Fruit fly (Drosophila melanogaster) whole organism, embryonic: Measurements from ENCODE around the gene CG10587.
A peak's percentile ranks its signal among the peaks of the same experiment; 100 is the strongest.

ENCODE experiments used
- Ada2b ChIP-seq: fragments of 200-800 bp; sonication (Bioruptor generic); IDR thresholded peaks from 2 replicates; pipeline ENCODE4 v1.3.6; 2022; ENCODE audit warnings: missing biosample characterization, missing genetic modification characterization
- Aef1 ChIP-seq: fragments of 200-800 bp; sonication (Bioruptor generic); IDR thresholded peaks from 3 replicates; pipeline ENCODE4 v1.3.6; 2022; ENCODE audit warnings: missing biosample characterization, missing genetic modification characterization
- CG12104 ChIP-seq: fragments of 200-800 bp; sonication (Bioruptor generic); optimal IDR thresholded peaks from 3 replicates; lab custom pipeline; 2016; ENCODE audit warnings: missing biosample characterization, missing genetic modification characterization
- CG12219 ChIP-seq: fragments of 200-800 bp; sonication (Bioruptor generic); optimal IDR thresholded peaks from 3 replicates; lab custom pipeline; 2018; ENCODE audit warnings: missing biosample characterization, mild to moderate bottlenecking, missing genetic modification characterization
- CG12659 ChIP-seq: fragments of 200-800 bp; sonication (Bioruptor generic); optimal IDR thresholded peaks from 3 replicates; lab custom pipeline; 2017; ENCODE audit warnings: mild to moderate bottlenecking, missing biosample characterization, missing genetic modification reagents, missing genetic modification characterization
- CG12744 ChIP-seq: fragments of 200-800 bp; sonication (Bioruptor generic); optimal IDR thresholded peaks from 2 replicates; lab custom pipeline; 2016; ENCODE audit warnings: missing biosample characterization, missing genetic modification characterization
- CG13775 ChIP-seq: fragments of 200-800 bp; sonication (Bioruptor generic); optimal IDR thresholded peaks from 3 replicates; lab custom pipeline; 2017; ENCODE audit warnings: missing biosample characterization, mild to moderate bottlenecking, missing genetic modification characterization
- CG15011 ChIP-seq: fragments of 200-800 bp; sonication (Bioruptor generic); optimal IDR thresholded peaks from 3 replicates; lab custom pipeline; 2018; ENCODE audit warnings: missing biosample characterization, mild to moderate bottlenecking, missing genetic modification characterization
- CG17802 ChIP-seq: fragments of 200-800 bp; sonication (Bioruptor generic); optimal IDR thresholded peaks from 2 replicates; lab custom pipeline; 2018; ENCODE audit warnings: missing biosample characterization, mild to moderate bottlenecking, missing genetic modification characterization, moderate library complexity
- CG2129 ChIP-seq: fragments of 200-800 bp; sonication (Bioruptor generic); IDR thresholded peaks from 2 replicates; pipeline ENCODE4 v1.3.6; 2022; ENCODE audit warnings: missing biosample characterization, missing genetic modification characterization; ENCODE audit not compliant: partially characterized antibody
- CG2889 ChIP-seq: fragments of 200-800 bp; sonication (Bioruptor generic); IDR thresholded peaks from 3 replicates; pipeline ENCODE4 v1.3.6; 2022; ENCODE audit warnings: missing biosample characterization, missing genetic modification characterization
- CG30403 ChIP-seq: fragments of 200-800 bp; sonication (Bioruptor generic); optimal IDR thresholded peaks from 3 replicates; lab custom pipeline; 2016; ENCODE audit warnings: missing biosample characterization, missing genetic modification characterization
- CG3065 ChIP-seq: fragments of 200-800 bp; sonication (Bioruptor generic); optimal IDR thresholded peaks from 2 replicates; lab custom pipeline; 2016; ENCODE audit warnings: missing biosample characterization, missing genetic modification characterization
- CG31224 ChIP-seq: fragments of 200-800 bp; sonication (Bioruptor generic); IDR thresholded peaks from 2 replicates; pipeline ENCODE4 v1.3.6; 2022; ENCODE audit warnings: missing biosample characterization, missing genetic modification characterization
- CG6654 ChIP-seq: fragments of 200-800 bp; sonication (Bioruptor generic); optimal IDR thresholded peaks from 2 replicates; lab custom pipeline; 2017; ENCODE audit warnings: missing biosample characterization, mild to moderate bottlenecking, missing genetic modification characterization
- CG7745 ChIP-seq: fragments of 200-800 bp; sonication (Bioruptor generic); optimal IDR thresholded peaks from 2 replicates; lab custom pipeline; 2018; ENCODE audit warnings: missing biosample characterization, mild to moderate bottlenecking, missing genetic modification characterization, moderate library complexity
- CG7786 ChIP-seq: fragments of 200-800 bp; sonication (Bioruptor generic); optimal IDR thresholded peaks from 2 replicates; lab custom pipeline; 2016; ENCODE audit warnings: missing biosample characterization, missing genetic modification characterization
- CG7928 ChIP-seq: fragments of 200-800 bp; sonication (Bioruptor generic); optimal IDR thresholded peaks from 2 replicates; lab custom pipeline; 2017; ENCODE audit warnings: missing biosample characterization, mild to moderate bottlenecking, missing genetic modification characterization
- CG8388 ChIP-seq: fragments of 200-800 bp; sonication (Bioruptor generic); optimal IDR thresholded peaks from 2 replicates; lab custom pipeline; 2019; ENCODE audit warnings: missing biosample characterization, mild to moderate bottlenecking, missing genetic modification characterization, moderate library complexity
- CG9437 ChIP-seq: fragments of 200-800 bp; sonication (Bioruptor generic); optimal IDR thresholded peaks from 2 replicates; lab custom pipeline; 2018; ENCODE audit warnings: missing biosample characterization, mild to moderate bottlenecking, missing genetic modification characterization
- CkIIα-i1 ChIP-seq: fragments of 200-800 bp; sonication (Bioruptor generic); IDR thresholded peaks from 2 replicates; pipeline ENCODE4 v1.3.6; 2022; ENCODE audit warnings: missing biosample characterization, missing genetic modification characterization
- CrebB ChIP-seq: fragments of 200-800 bp; sonication (Bioruptor generic); optimal IDR thresholded peaks from 3 replicates; lab custom pipeline; 2018; ENCODE audit warnings: missing biosample characterization, mild to moderate bottlenecking, missing genetic modification characterization
- Fer1 ChIP-seq: fragments of 200-800 bp; sonication (Bioruptor generic); optimal IDR thresholded peaks from 2 replicates; lab custom pipeline; 2017; ENCODE audit warnings: missing biosample characterization, mild to moderate bottlenecking, missing genetic modification characterization
- H15 ChIP-seq: fragments of 200-800 bp; sonication (Bioruptor generic); IDR thresholded peaks from 3 replicates; pipeline ENCODE4 v1.3.6; 2022; ENCODE audit warnings: missing biosample characterization, missing genetic modification characterization
- Hr78 ChIP-seq, 2 experiments: fragments of 200-800 bp in 1 of 2; fragments of >200 bp in 1 of 2; sonication (Bioruptor generic) in 1 of 2; optimal IDR thresholded peaks; 2 replicates each; lab custom pipeline; 2017 to 2019; ENCODE audit warnings: missing biosample characterization in 2 of 2, missing genetic modification characterization in 2 of 2, mild to moderate bottlenecking in 1 of 2, moderate library complexity in 1 of 2
- Jarid2 ChIP-seq: fragments of 200-800 bp; sonication (Bioruptor generic); optimal IDR thresholded peaks from 3 replicates; lab custom pipeline; 2017; ENCODE audit warnings: mild to moderate bottlenecking, missing biosample characterization, missing genetic modification reagents, missing genetic modification characterization
- Max ChIP-seq: fragments of 200-800 bp; sonication (Bioruptor generic); optimal IDR thresholded peaks from 2 replicates; lab custom pipeline; 2016; ENCODE audit warnings: missing biosample characterization, mild to moderate bottlenecking, missing genetic modification characterization
- Mrtf ChIP-seq: fragments of 200-800 bp; sonication (Bioruptor generic); IDR thresholded peaks from 3 replicates; pipeline ENCODE4 v1.3.6; 2022; ENCODE audit warnings: missing biosample characterization, missing genetic modification characterization
- Oli ChIP-seq: fragments of 200-800 bp; sonication (Bioruptor generic); optimal IDR thresholded peaks from 2 replicates; lab custom pipeline; 2018; ENCODE audit warnings: missing biosample characterization, mild to moderate bottlenecking, missing genetic modification characterization, moderate library complexity
- Rx ChIP-seq: fragments of 200-800 bp; sonication (Bioruptor generic); IDR thresholded peaks from 2 replicates; pipeline ENCODE4 v1.3.6; 2022; ENCODE audit warnings: missing biosample characterization, missing genetic modification characterization
- bigmax ChIP-seq: fragments of 200-800 bp; sonication (Bioruptor generic); optimal IDR thresholded peaks from 2 replicates; lab custom pipeline; 2018; ENCODE audit warnings: missing biosample characterization, mild to moderate bottlenecking, missing genetic modification characterization
- cg ChIP-seq: fragments of 200-800 bp; sonication (Bioruptor generic); optimal IDR thresholded peaks from 3 replicates; lab custom pipeline; 2019; ENCODE audit warnings: missing biosample characterization, mild to moderate bottlenecking, missing genetic modification characterization, moderate library complexity
- corto ChIP-seq: fragments of 200-800 bp; sonication (Bioruptor generic); optimal IDR thresholded peaks from 2 replicates; lab custom pipeline; 2016; ENCODE audit warnings: missing biosample characterization, mild to moderate bottlenecking, missing genetic modification characterization, moderate library complexity
- da ChIP-seq: fragments of 200-800 bp; sonication (Bioruptor generic); optimal IDR thresholded peaks from 2 replicates; lab custom pipeline; 2016; ENCODE audit warnings: missing biosample characterization, missing genetic modification characterization
- fd3F ChIP-seq: fragments of 200-800 bp; sonication (Bioruptor generic); optimal IDR thresholded peaks from 2 replicates; lab custom pipeline; 2018; ENCODE audit warnings: missing biosample characterization, mild to moderate bottlenecking, missing genetic modification characterization, moderate library complexity
- kah ChIP-seq: fragments of 200-800 bp; sonication (Bioruptor generic); optimal IDR thresholded peaks from 2 replicates; lab custom pipeline; 2018; ENCODE audit warnings: missing biosample characterization, mild to moderate bottlenecking, missing genetic modification characterization
- lilli ChIP-seq: fragments of 200-800 bp; sonication (Bioruptor generic); optimal IDR thresholded peaks from 3 replicates; lab custom pipeline; 2016; ENCODE audit warnings: missing biosample characterization, missing genetic modification characterization
- nom ChIP-seq: fragments of 200-800 bp; sonication (Bioruptor generic); optimal IDR thresholded peaks from 2 replicates; lab custom pipeline; 2017; ENCODE audit warnings: missing biosample characterization, missing genetic modification characterization, mild to moderate bottlenecking, moderate library complexity, missing genetic modification reagents
- oc ChIP-seq: fragments of 200-800 bp; sonication (Bioruptor generic); optimal IDR thresholded peaks from 2 replicates; lab custom pipeline; 2018; ENCODE audit warnings: missing biosample characterization, mild to moderate bottlenecking, missing genetic modification characterization, moderate library complexity
- peb ChIP-seq: fragments of 200-800 bp; sonication (Bioruptor generic); IDR thresholded peaks from 2 replicates; pipeline ENCODE4 v1.3.6; 2022; ENCODE audit warnings: missing biosample characterization, missing genetic modification characterization
- ro ChIP-seq: fragments of 200-800 bp; sonication (Bioruptor generic); IDR thresholded peaks from 2 replicates; pipeline ENCODE4 v1.3.6; 2022; ENCODE audit warnings: missing biosample characterization, missing genetic modification characterization
- salm ChIP-seq: fragments of 200-800 bp; sonication (Bioruptor generic); optimal IDR thresholded peaks from 2 replicates; lab custom pipeline; 2018; ENCODE audit warnings: missing biosample characterization, mild to moderate bottlenecking, missing genetic modification characterization
- sim ChIP-seq: fragments of 200-800 bp; sonication (Bioruptor generic); IDR thresholded peaks from 2 replicates; pipeline ENCODE4 v1.3.6; 2022; ENCODE audit warnings: missing biosample characterization, missing genetic modification characterization
- tio ChIP-seq: fragments of 200-800 bp; sonication (Bioruptor generic); optimal IDR thresholded peaks from 2 replicates; lab custom pipeline; 2017; ENCODE audit warnings: missing biosample characterization, missing genetic modification characterization, inconsistent platforms
- toy ChIP-seq: fragments of 200-800 bp; sonication (Bioruptor generic); IDR thresholded peaks from 2 replicates; pipeline ENCODE4 v1.3.6; 2022; ENCODE audit warnings: missing biosample characterization, missing genetic modification characterization
- unc-4 ChIP-seq: fragments of 200-800 bp; sonication (Bioruptor generic); IDR thresholded peaks from 2 replicates; pipeline ENCODE4 v1.3.6; 2022; ENCODE audit warnings: missing biosample characterization, missing genetic modification characterization; ENCODE audit not compliant: partially characterized antibody
- unpg ChIP-seq: fragments of 200-800 bp; sonication (Bioruptor generic); optimal IDR thresholded peaks from 3 replicates; lab custom pipeline; 2018; ENCODE audit warnings: missing biosample characterization, mild to moderate bottlenecking, missing genetic modification characterization, moderate library complexity
- wdn ChIP-seq: fragments of 200-800 bp; sonication (Bioruptor generic); IDR thresholded peaks from 2 replicates; pipeline ENCODE4 v1.3.6; 2022; ENCODE audit warnings: missing biosample characterization, missing genetic modification characterization
- yki ChIP-seq: fragments of >200 bp; optimal IDR thresholded peaks from 3 replicates; lab custom pipeline; 2018

CG10587 gene

DNA sequence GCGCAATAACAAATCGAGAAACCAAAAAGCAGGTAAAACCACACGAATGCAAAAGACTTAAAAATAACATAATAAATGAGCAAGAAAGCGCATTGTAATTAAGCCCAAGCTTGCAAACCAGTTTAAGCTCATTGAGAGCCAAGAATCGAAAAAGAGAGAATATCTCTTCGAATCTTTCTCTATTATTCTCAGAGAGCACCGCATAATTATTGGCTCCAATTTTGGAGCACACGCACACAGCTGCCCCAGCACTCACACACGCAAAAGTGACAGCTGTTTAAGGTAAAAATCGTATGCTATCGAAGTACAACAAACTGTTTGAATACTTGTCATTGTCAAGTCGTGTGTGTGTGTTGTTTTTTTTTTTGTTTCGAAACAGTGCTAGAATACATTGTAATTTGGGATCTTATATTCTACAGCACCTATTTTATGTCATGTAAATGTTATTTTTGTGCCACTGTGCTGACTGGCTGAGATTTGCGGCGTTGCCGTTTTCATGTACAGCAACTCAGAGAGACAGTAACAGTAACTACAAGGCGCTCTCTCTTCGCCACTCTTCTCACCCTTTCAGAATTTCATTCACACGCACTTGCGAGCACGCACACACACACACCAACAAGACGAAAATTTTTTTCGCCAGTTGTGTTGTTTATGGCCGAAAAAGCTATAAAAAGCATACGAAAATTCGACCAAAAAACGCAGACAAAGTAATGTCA lies 47.2 kb upstream of the CG10587 start (continued):
- no peak for TF ChIP-seq CkIIα-i1 (GFP tag; lab: Robert Waterston, UW)
- TF ChIP-seq da, result no peak
- TF ChIP-seq CG12219 (GFP tag; lab: Kevin White, UChicago), result no peak
- TF ChIP-seq Mrtf (GFP tag; lab: Robert Waterston, UW), result no peak
- no peak for TF ChIP-seq CG2129 (GFP tag; lab: Robert Waterston, UW)
- no peak for TF ChIP-seq CG31224 (GFP tag; lab: Robert Waterston, UW)
- peak; percentile 43 for TF ChIP-seq CG7745 (tag; lab: Kevin White, UChicago)
- TF ChIP-seq CG30403 (GFP tag; lab: Kevin White, UChicago), result peak; percentile 46
- TF ChIP-seq nom (GFP tag; lab: Kevin White, UChicago), result no peak
- TF ChIP-seq H15 (GFP tag; lab: Robert Waterston, UW), result peak; percentile 45; the same call in 1 of the 3 replicates
- peak; percentile 32 for TF ChIP-seq Fer1 (GFP tag; lab: Kevin White, UChicago)
- TF ChIP-seq CG13775, result peak; percentile 35
- no peak for TF ChIP-seq CG7928 (GFP tag; lab: Kevin White, UChicago)
- peak; percentile 30 for TF ChIP-seq CG12659 (GFP tag; lab: Kevin White, UChicago)
- TF ChIP-seq CG17802 (tag; lab: Kevin White, UChicago), result no peak
- no peak for TF ChIP-seq CG6654 (GFP tag; lab: Kevin White, UChicago)
- peak; percentile 45 for TF ChIP-seq CG7786 (GFP tag; lab: Kevin White, UChicago)
- no peak for TF ChIP-seq toy (GFP tag; lab: Robert Waterston, UW)
- no peak for TF ChIP-seq CrebB (tag; lab: Kevin White, UChicago)
- TF ChIP-seq peb (GFP tag; lab: Robert Waterston, UW), result peak; percentile 26; the same call in 1 of the 2 replicates
- peak; percentile 54 for TF ChIP-seq lilli (GFP tag; lab: Kevin White, UChicago)
- no peak for TF ChIP-seq unc-4 (GFP tag; lab: Robert Waterston, UW)
- no peak for TF ChIP-seq salm (tag; lab: Kevin White, UChicago)
- TF ChIP-seq fd3F, result no peak
- peak; percentile 58 for TF ChIP-seq Ada2b (GFP tag; lab: Robert Waterston, UW)
- TF ChIP-seq CG8388 (GFP tag; lab: Kevin White, UChicago), result peak; percentile 51
- peak; percentile 13 for TF ChIP-seq bigmax (GFP tag; lab: Kevin White, UChicago)
- peak; percentile 4 for TF ChIP-seq CG9437 (GFP tag; lab: Kevin White, UChicago)
- peak; percentile 50 for TF ChIP-seq unpg (GFP tag; lab: Kevin White, UChicago)
- TF ChIP-seq oc (tag; lab: Kevin White, UChicago), result peak; percentile 24
- TF ChIP-seq tio (GFP tag; lab: Kevin White, UChicago), result no peak
- TF ChIP-seq Rx, result peak; percentile 52; the same call in 1 of the 2 replicates
- TF ChIP-seq corto (GFP tag; lab: Kevin White, UChicago), result peak; percentile 57
- peak; percentile 47 for TF ChIP-seq kah
- peak; percentile 70; the same call in 1 of the 3 replicates for TF ChIP-seq CG2889 (GFP tag; lab: Robert Waterston, UW)
- TF ChIP-seq yki (lab: Kevin White, UChicago), result peak; percentile 17
- TF ChIP-seq CG12744 (GFP tag; lab: Kevin White, UChicago), result peak; percentile 2
- TF ChIP-seq wdn (GFP tag; lab: Robert Waterston, UW), result 0 out of 2 replicates have a peak, but pooled peaks have one; percentile 43
- TF ChIP-seq CG12104 (GFP tag; lab: Kevin White, UChicago), result peak; percentile 26
- TF ChIP-seq Jarid2, result no peak
- 0 out of 2 replicates have a peak, but pooled peaks have one; percentile 53 for TF ChIP-seq sim (GFP tag; lab: Robert Waterston, UW)
- peak; percentile 55 for TF ChIP-seq Oli (tag; lab: Kevin White, UChicago)
- TF ChIP-seq Aef1, result peak; percentile 55
- peak; percentile 3 for TF ChIP-seq Max (GFP tag; lab: Kevin White, UChicago)
- no peak for TF ChIP-seq ro (GFP tag; lab: Robert Waterston, UW)
- TF ChIP-seq CG15011 (GFP tag; lab: Kevin White, UChicago), result no peak
- no peak for TF ChIP-seq Hr78 (GFP tag; optimal IDR thresholded peaks at IDR 0.05; lab: Kevin White, UChicago)
- no peak for TF ChIP-seq CG3065 (GFP tag; lab: Kevin White, UChicago)
- peak; percentile 85 for TF ChIP-seq cg (GFP tag; lab: Kevin White, UChicago)
